Fruit fly (Drosophila melanogaster): ENCODE results near the gene CG33493.

The CG33493 gene

DNA sequence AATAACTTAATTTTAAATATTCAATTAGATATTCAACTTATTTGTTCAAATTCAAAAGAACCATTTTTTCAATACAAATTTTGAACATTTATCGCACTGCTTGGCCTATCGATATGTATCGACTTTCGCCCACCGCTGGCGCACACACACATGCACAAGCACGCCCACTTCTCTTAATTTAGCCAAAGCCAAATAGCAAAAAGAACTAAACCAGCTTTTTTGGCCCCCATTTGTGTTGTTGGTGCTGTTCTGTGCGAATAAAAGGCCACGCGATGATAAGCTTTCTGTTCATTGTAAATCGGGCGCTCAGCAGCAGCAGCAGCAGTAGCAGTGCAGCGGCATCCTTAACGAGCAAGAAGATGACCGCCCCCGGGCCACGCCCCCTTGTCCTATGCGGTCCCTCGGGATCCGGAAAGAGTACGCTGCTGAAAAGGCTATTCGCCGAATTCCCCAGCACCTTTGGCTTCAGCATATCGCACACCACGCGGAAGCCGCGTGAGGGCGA, 2.0 kb downstream of the CG33493 start, which contains the start of gene CG11811:
Gene CG11811, plus strand, starts transcription at position 121 of the 505 bp plus-strand sequence.
- TF ChIP-seq noc (tag; optimal IDR thresholded peaks at IDR 0.05): peak; percentile 23

DNA sequence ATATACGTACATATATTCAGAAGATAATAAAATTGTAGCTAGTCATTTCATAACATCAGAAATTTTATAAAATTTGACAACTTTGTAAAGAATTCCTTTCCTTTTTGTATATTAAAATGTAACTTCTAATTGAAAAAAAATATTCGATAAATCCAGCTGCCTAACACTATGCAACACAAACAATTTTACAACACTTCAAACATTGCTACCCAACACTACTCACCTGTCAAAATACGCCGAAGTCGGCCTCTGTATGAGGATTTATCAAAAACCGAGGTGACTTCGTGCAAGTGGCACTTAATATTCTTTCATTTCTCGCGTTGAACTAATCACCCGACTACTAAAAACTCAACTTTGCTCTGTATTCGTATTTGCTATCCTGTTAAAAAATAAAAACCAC, 6.3 kb downstream of the CG33493 start:
- TF ChIP-seq noc (tag; optimal IDR thresholded peaks at IDR 0.05): no peak

DNA sequence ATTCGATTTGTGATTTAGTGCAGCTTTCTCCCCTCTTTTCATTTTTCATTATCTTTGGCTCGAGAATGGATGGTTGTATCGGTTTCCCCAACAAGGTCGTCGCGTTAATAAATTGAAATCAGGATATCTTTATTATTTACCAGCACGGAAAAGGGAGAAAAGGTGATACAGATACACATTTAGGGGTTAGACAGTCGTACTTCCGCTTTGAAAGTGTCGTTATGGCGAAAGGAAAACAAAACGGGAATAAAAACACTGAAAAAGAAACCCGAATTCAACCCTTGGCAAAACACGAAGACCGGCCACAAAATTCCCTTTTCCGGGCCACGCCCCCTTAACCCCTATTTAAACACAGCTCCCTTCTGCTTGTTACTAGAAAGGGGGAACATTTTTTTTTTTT, 8.5 kb downstream of the CG33493 start:
- no peak for TF ChIP-seq noc (tag; optimal IDR thresholded peaks at IDR 0.05)

DNA sequence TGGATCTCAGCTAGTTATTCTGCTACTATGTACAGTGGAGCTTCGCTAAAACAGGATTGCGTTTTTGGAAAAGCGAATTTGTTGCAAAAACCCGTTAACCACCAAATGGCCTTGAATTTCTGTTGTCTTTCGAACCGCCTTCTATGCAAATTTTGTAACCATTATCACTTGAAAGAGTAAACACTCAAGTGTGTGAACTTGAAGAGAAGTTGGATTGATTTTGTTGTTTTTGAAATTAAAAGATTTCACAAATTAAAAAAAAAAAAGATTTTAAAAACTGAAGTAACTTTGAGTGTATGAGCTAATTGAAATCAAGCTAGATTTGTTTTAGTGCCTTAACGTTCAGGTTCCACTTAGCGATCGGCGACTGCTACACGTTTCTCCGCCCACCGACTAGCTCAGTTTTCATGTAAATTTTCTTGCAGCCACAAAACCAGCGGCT, 9.0 kb downstream of the CG33493 start:
- TF ChIP-seq noc (tag; optimal IDR thresholded peaks at IDR 0.05): no peak

DNA sequence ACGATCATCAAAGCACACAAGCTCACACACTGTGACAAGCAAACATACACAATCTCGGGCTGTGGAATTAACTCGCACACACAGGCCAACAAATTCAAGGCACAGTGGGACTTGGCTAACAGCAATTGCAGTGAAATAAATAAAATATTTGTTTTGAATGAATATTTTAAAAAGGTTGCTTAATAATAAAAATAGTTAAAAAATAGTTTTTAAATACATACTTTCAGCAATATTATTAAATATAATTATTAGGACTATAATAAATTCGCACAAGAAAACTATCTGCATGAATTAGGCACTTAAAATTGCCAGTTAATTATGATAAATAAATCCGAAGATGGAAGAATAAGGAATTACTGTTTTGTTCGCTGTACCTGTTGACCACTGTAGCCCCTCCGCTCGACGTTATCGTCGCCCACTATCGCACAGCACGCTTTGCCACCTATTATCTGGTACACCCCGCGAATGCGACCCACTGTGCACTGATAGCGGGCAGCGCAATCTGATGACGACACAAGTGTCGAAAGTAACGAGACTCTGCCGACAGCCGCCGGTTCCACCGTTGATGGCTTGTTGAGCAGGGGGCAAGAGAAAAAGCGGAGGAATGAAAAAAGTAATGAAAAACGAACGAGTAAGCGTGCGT, 10.1 kb downstream of the CG33493 start:
- TF ChIP-seq noc (tag; optimal IDR thresholded peaks at IDR 0.05): peak; percentile 98

DNA sequence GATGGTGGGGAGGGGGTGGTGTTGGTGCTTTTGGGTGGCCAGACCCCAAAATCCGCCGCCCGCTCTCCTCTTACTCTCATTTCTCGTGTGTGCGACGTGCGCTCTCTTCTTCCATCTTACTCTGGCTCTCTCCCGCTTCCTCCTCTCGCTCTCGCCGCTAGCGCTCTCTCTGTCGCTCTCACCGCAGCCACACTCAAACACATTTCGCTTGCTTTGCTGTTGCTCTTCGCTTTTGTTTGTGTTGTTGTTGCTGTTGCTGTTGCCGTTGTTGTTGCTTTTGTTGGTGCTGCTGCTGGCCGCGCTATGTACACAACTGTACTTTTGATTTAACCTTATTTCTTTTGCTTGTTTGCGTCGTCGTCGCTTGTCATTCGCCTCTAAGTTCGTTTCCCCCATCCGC, 11.2 kb downstream of the CG33493 start:
- TF ChIP-seq noc (tag; optimal IDR thresholded peaks at IDR 0.05): no peak

DNA sequence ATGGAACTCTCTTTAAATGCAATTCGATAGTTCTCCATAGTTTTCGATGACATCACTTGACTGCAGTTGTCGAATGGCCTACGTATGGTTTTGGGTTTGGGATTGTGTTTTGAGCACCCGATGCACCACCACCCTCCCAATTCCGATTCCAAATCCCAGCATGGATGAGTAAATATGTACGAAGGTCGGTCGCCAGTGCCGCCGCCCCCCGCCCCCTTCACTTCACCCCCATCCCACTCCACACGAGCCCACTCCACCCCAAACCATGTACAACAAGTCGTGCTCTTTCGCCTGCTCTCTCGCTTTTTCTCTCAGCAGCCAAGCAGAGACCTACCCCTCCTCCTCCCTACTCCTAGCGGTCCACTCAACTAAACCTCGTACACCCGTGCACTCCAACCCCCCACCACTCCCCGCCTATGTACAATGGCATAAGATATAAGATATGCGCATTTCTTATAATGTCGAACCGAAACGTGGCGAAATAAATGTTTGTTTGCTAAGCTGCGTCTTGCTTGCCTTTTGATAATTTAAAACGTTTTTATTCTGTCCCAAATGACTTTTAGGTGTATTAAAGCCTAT, 12.2 kb downstream of the CG33493 start:
- no peak for TF ChIP-seq noc (tag; optimal IDR thresholded peaks at IDR 0.05)

DNA sequence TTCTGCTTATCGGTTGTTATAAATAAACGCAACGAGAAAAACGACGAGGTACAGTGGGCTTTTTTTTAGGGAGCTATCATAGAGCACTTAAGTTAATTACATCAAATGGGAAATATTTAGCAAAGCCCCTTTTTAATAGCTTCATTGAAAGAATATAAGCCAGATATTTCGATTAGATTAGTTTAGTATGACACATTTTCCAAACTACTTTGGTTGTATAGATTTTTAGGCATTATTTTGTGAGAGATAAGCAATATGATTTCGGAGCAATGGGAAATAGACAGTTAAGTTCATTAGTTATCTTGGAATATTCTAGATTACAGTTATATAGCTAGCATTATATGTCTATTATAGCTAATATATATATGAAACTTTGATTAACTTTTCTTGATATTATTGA, 12.8 kb downstream of the CG33493 start:
- TF ChIP-seq noc (tag; optimal IDR thresholded peaks at IDR 0.05): no peak

DNA sequence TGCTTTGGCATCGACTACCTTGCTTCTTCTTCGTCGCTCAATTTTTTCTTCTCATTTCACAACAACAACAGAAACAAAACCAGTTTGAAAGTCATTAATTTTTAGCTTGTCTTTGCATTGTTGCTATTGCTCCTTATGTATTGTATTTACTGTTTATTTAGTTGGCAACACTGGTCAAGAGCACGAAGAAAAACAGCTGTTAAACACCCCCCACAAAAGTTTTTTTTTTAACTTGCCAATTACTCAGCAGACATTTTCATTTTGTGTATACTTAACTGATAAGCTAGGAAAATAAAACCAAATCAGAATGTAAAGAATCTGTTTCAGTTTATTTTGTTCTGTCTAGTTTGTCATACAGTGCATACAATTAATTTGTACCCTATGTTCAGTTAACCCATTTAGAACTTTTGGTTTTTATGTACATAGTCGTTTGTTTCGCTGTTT, 13.2 kb downstream of the CG33493 start:
- TF ChIP-seq noc (tag; optimal IDR thresholded peaks at IDR 0.05): peak; percentile 43

DNA sequence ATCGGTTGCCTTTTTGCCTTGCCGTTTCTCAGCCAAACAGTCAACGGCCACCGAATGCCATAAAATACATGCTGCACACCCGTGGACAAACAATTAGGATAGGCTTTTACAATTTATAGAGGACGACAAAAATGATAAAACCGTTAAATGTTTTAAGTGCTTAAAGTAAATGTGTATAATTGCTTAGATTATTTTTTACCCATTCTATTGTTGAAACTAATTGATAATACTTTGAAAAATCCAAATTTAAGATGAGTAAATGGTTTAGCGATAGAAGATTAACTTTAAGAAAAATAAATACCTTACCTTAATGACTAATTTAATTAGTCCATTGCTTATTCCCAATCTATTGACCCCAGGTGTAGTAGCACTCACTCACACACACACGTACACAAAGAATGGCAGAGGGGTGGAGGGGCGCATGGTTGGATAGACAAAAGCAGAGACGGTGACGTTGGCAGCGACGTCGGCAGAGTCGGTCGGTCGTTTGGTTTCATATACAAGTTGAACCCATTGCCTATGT, 14.4 kb downstream of the CG33493 start:
- TF ChIP-seq noc (tag; optimal IDR thresholded peaks at IDR 0.05): peak; percentile 93

DNA sequence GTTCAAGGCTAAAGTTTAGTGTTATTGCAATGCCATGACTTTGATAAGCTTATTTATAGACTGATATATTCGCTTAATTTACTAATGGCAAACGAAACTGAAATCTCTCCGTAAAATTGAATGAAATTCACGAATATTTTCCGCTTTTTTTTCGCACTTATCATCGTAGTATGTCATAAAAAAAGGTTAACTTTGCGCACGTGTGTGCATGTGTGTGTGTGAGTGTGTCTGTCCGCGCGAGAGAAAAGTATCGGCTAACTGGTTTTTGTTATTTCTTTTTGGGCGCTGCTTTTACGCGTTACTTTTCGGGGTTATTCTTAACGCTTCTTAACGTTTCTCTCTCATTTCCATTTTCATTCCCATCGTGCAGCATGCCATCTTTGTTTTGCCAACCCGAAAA, 15.2 kb downstream of the CG33493 start:
- TF ChIP-seq noc (tag; optimal IDR thresholded peaks at IDR 0.05): no peak

DNA sequence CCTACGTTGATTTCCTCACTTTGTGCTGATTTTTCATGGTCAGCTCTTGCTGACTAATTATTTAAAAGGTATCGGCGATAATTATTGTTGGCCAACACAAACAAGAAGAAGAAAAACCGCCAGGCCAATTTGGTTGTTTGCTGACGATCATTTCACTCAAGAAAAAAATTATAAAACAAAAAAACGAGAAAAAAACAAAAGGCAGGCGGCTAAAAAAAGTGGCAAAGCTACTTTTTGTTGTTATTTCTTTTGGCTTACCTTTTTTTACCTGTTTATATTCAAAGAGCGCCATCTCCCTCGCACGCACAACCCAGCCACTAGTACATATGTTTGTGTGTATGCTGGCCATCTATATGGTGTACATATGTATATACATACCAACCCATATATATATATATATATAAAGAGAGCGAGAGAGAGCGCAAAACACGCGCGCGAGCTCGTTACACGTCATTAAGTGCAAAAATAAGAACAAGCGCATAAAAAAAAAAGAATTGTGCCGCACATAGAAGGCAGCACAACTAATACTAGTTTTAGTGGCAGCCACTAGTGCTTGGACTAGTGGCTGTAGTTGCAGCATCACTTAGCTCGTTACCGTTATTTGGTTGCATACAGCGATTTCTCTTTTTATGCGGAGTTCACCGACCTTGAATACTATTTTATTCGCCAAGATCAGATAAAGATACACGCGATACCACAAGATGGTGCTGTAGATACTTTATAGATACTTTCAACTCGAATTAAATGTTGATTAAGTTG, 17.2 kb downstream of the CG33493 start:
- no peak for TF ChIP-seq noc (tag; optimal IDR thresholded peaks at IDR 0.05)

DNA sequence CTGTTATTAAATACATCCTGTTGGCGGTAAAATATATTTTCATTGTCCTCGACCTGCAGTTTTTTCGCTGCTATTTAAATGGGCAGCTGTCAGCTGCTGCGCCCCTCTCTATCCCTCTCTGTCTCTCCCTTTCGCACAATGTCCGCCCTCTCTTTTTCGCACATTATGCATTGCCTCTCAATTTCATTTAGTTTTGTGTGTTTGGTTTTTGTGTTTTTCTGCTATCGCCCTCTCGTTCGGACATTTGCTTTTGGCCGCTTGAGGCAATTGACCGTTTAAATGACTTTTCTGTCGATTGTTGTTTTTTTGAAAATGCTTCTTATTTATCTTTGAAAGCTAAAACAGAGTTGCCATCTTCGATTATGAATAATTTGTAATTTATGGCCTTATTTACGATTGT, 18.0 kb downstream of the CG33493 start:
- no peak for TF ChIP-seq noc (tag; optimal IDR thresholded peaks at IDR 0.05)

DNA sequence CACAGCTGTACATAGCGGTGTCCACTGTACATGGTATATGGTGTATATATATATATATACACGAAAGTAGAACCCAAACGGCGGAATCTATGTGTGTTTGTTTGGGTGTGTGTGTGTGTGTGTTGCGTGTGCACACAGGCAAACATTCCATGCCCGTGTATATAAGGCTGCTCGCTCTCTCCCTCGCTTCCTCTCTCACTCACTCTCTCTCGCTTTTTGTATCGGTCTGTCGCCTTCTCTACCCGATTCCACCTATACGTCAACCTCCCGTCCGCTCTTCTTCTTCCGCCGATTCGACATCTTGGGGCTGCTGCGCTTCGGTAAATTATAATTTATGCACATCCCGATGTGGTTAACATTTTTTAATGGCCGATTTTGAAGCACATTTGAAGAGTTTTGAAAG, 18.8 kb downstream of the CG33493 start:
- peak; percentile 24 for TF ChIP-seq noc (tag; optimal IDR thresholded peaks at IDR 0.05)

DNA sequence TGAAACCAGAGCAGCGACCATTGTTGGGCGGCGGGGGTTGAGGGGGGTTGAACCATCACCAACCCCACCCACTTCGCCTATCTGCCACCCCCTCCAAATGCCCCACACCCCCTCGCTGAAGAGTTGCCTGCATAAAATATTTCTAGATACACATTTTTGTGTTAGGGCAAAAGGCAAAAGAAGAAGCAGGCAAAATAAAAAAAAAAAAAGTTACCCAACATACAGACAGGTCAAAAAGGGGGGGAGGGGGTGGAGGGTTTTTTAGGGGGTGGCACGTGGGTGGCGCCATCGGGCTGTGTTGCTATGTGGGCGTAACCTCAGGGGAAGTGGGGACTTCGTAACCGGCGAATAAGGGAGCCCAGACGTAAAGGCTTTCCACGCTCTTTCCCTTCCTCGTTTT, 20.4 kb downstream of the CG33493 start:
- no peak for TF ChIP-seq noc (tag; optimal IDR thresholded peaks at IDR 0.05)

DNA sequence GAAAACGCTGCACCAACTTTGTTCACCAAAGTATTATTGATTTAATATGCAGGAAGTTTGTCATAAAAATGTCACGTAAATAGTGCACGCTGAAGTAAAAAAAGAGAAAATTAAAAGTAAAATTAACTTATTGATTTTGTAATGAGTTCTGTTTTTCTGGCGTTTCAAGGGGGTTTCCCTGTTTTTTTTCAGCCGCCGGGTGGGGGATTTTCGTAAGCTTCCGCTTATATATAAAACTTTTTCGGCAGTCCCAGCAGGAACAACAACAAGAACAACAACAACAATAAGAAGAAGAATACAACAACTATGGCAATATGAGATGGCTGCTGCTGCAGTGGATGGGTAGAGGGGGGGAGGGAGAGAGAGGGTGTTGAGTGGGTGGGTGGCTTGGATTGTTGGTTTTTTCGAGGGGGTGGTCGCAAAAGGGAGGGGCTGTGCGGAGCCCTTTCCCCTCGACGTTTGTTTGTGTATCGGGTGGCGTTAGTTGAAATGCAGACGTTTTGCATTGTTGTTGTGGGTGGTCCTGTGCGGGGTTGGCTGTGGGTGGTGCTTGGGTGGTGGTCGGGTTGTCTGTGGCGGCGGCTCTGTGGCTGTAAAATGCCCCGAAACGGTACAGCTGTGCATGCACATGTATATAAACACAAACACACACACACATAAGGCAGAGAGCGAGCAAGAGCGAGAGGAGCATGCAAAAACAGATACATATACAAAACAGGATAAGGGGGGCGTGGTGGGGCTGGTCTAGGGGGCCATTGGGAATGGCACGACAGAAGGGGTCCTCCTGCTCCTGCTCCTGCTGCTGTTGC, 23.2 kb downstream of the CG33493 start:
- TF ChIP-seq noc (tag; optimal IDR thresholded peaks at IDR 0.05): no peak
